Fruit fly (Drosophila melanogaster) whole organism, wandering third instar larva: ENCODE data around the gene ovm.

Source experiments
- CrebA ChIP-seq: fragments of 200-800 bp; sonication (Bioruptor generic); optimal IDR thresholded peaks from 2 replicates; lab custom pipeline; 2016; ENCODE audit warnings: missing biosample characterization, mild to moderate bottlenecking, missing genetic modification characterization, borderline replicate concordance
- GATAd ChIP-seq: sonication (Bioruptor generic); optimal IDR thresholded peaks from 2 replicates; lab custom pipeline; 2016; ENCODE audit warnings: missing biosample characterization, missing genetic modification characterization
- dl ChIP-seq, 2 experiments: fragments of 175-275, 200-275 bp in 1 of 2; fragments of 200-275 bp in 1 of 2; sonication (Bioruptor generic); optimal IDR thresholded peaks; lab custom pipeline; 2018; ENCODE audit warnings: mild to moderate bottlenecking in 2 of 2, missing biosample characterization in 2 of 2, missing genetic modification characterization in 2 of 2, moderate library complexity in 2 of 2; ENCODE audit not compliant: partially characterized antibody in 2 of 2, insufficient read depth in 1 of 2
- ey ChIP-seq: fragments of 200-800 bp; sonication (Bioruptor generic); optimal IDR thresholded peaks from 2 replicates; lab custom pipeline; 2016; ENCODE audit warnings: missing biosample characterization, missing genetic modification characterization
- pan ChIP-seq: fragments of >200 bp; optimal IDR thresholded peaks from 2 replicates; lab custom pipeline; 2017
- psq ChIP-seq: fragments of 200-800 bp; sonication (Bioruptor generic); optimal IDR thresholded peaks from 3 replicates; lab custom pipeline; 2017; ENCODE audit warnings: missing biosample characterization, mild to moderate bottlenecking, missing genetic modification characterization, moderate library complexity

DNA sequence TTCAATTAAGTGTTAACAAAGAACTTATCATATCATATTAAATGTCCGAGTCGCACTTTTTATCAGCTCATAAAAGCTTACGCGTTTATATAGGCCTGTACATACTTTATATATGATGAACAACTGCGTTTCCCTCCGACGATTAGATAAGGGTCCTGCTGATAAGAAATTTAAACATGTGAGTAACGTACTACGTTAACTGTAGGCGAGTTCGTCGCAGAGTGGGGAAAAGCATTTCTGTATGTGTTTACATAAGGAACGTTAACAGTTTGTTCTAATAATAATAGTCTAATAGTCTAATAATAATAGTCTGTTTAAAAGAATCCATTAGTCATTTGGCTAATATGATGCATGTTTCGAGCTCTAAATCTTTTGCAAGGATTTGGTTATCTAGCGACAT, 29.6 kb upstream of the ovm start:
- TF ChIP-seq GATAd (GFP tag; lab: Kevin White, UChicago) = no peak
- no peak for TF ChIP-seq dl (GFP tag; optimal IDR thresholded peaks at IDR 0.05; lab: Kevin White, UChicago; ENCODE audit: insufficient read depth in 1 of 2, partially characterized antibody in 2 of 2)
- TF ChIP-seq ey (GFP tag; lab: Kevin White, UChicago) = no peak
- no peak for TF ChIP-seq psq (GFP tag; lab: Kevin White, UChicago)
- no peak for TF ChIP-seq pan (lab: Kevin White, UChicago)
- TF ChIP-seq CrebA = peak; percentile 56
